Fruit fly (Drosophila melanogaster): ENCODE measurements around the gene RIOK2.

The RIOK2 gene

dm6 chr3R:25232271-25232989, 33.2 kb upstream of the RIOK2 start, which contains the start of gene Cad96Cb:
Cad96Cb (minus strand) TSS chr3R:25232321.
- TF ChIP-seq Dif (GFP tag; optimal IDR thresholded peaks at IDR 0.05; ENCODE audit: partially characterized antibody), result no peak
- peak; percentile 88 for TF ChIP-seq h (GFP tag; optimal IDR thresholded peaks at IDR 0.05)
- TF ChIP-seq Mio (GFP tag; optimal IDR thresholded peaks at IDR 0.05), result no peak
- TF ChIP-seq ey (GFP tag; optimal IDR thresholded peaks at IDR 0.05), result peak; percentile 86
- no peak for TF ChIP-seq Dfd (GFP tag; optimal IDR thresholded peaks at IDR 0.05)
- peak; percentile 31 for TF ChIP-seq Rel (GFP tag; optimal IDR thresholded peaks at IDR 0.05)
- peak; percentile 6 for TF ChIP-seq Rel (tag; optimal IDR thresholded peaks at IDR 0.05)
- TF ChIP-seq dsf (GFP tag; optimal IDR thresholded peaks at IDR 0.05; ENCODE audit: borderline replicate concordance), result peak; percentile 14
- TF ChIP-seq dl (GFP tag; optimal IDR thresholded peaks at IDR 0.05; ENCODE audit: insufficient read depth in 1 of 2, partially characterized antibody in 2 of 2), result peak in 1 of 2 experiments; percentile 15
- TF ChIP-seq Jra (GFP tag; optimal IDR thresholded peaks at IDR 0.05), result peak; percentile 66
- TF ChIP-seq CG32264 (GFP tag; optimal IDR thresholded peaks at IDR 0.05), result peak; percentile 63
- TF ChIP-seq Vsx2 (GFP tag; optimal IDR thresholded peaks at IDR 0.05; ENCODE audit: partially characterized antibody), result no peak
- peak; percentile 93 for TF ChIP-seq woc (GFP tag; optimal IDR thresholded peaks at IDR 0.05)
- TF ChIP-seq usp (GFP tag; optimal IDR thresholded peaks at IDR 0.05), result no peak
- TF ChIP-seq CrebA (GFP tag; optimal IDR thresholded peaks at IDR 0.05; ENCODE audit: borderline replicate concordance), result no peak
- peak; percentile 86 for TF ChIP-seq HLH106 (tag; optimal IDR thresholded peaks at IDR 0.05)
- TF ChIP-seq Abd-B (GFP tag; optimal IDR thresholded peaks at IDR 0.05), result no peak
- peak; percentile 47 for TF ChIP-seq sage (GFP tag; optimal IDR thresholded peaks at IDR 0.05)
- TF ChIP-seq Hnf4 (GFP tag; optimal IDR thresholded peaks at IDR 0.05), result peak; percentile 53
- TF ChIP-seq OdsH (GFP tag; optimal IDR thresholded peaks at IDR 0.05), result peak; percentile 86
- TF ChIP-seq dmrt93B (GFP tag; optimal IDR thresholded peaks at IDR 0.05), result peak; percentile 87
- no peak for TF ChIP-seq lola (GFP tag; optimal IDR thresholded peaks at IDR 0.05)
- peak; percentile 70 for TF ChIP-seq CG9705 (GFP tag; optimal IDR thresholded peaks at IDR 0.05)
- peak; percentile 84 for TF ChIP-seq rgr (GFP tag; optimal IDR thresholded peaks at IDR 0.05)
- TF ChIP-seq brk (GFP tag; optimal IDR thresholded peaks at IDR 0.05), result no peak
- TF ChIP-seq sv (GFP tag; optimal IDR thresholded peaks at IDR 0.05), result peak; percentile 73
- TF ChIP-seq Hr83 (GFP tag; optimal IDR thresholded peaks at IDR 0.05; ENCODE audit: poor library complexity, severe bottlenecking), result peak; percentile 9
- peak; percentile 90 for TF ChIP-seq fru (GFP tag; optimal IDR thresholded peaks at IDR 0.05)
- peak in 1 of 2 experiments; percentile 89 for TF ChIP-seq foxo (GFP tag; optimal IDR thresholded peaks at IDR 0.05)
- TF ChIP-seq Hr78 (GFP tag; optimal IDR thresholded peaks at IDR 0.05), result no peak
- TF ChIP-seq pan (optimal IDR thresholded peaks at IDR 0.05), result no peak
- TF ChIP-seq Myc (optimal IDR thresholded peaks at IDR 0.05), result no peak
- TF ChIP-seq N (GFP tag; optimal IDR thresholded peaks at IDR 0.05), result no peak
- no peak for TF ChIP-seq jim (GFP tag; optimal IDR thresholded peaks at IDR 0.05)
- no peak for TF ChIP-seq tai (GFP tag; optimal IDR thresholded peaks at IDR 0.05)
- peak; percentile 86 for TF ChIP-seq br (GFP tag; optimal IDR thresholded peaks at IDR 0.05)
- peak; percentile 13 for TF ChIP-seq GATAd (GFP tag; optimal IDR thresholded peaks at IDR 0.05)
- TF ChIP-seq Sp1 (GFP tag; optimal IDR thresholded peaks at IDR 0.05), result peak; percentile 91
- peak; percentile 84 for TF ChIP-seq psq (GFP tag; optimal IDR thresholded peaks at IDR 0.05)

- TF ChIP-seq Hr78 (GFP tag; optimal IDR thresholded peaks at IDR 0.05), result no peak
- TF ChIP-seq CrebA (GFP tag; optimal IDR thresholded peaks at IDR 0.05; ENCODE audit: borderline replicate concordance), result no peak
- TF ChIP-seq Myc (optimal IDR thresholded peaks at IDR 0.05), result no peak
- TF ChIP-seq GATAd (GFP tag; optimal IDR thresholded peaks at IDR 0.05), result no peak
- TF ChIP-seq rgr (GFP tag; optimal IDR thresholded peaks at IDR 0.05), result peak; percentile 10
- no peak for TF ChIP-seq dmrt93B (GFP tag; optimal IDR thresholded peaks at IDR 0.05)
- TF ChIP-seq Dfd (GFP tag; optimal IDR thresholded peaks at IDR 0.05), result no peak
Measured at dm6 chr3R:25235362-25235761, 30.3 kb upstream of the RIOK2 start, which contains the start of gene Sil1. Sil1 (minus strand) TSS chr3R:25235529.
